Worm (Caenorhabditis elegans) whole organism, L4 larva: ENCODE measurements around the gene K03H6.4.

Experiments
- F26F4.8 ChIP-seq: fragments of 200-800 bp; sonication (Bioruptor generic); conservative IDR thresholded peaks from 2 replicates; pipeline ENCODE4 v1.3.6; 2022; ENCODE audit warnings: missing genetic modification characterization, missing compliant biosample characterization
- T20F7.1 ChIP-seq: fragments of 200-800 bp; sonication (Bioruptor generic); optimal IDR thresholded peaks from 2 replicates; lab custom pipeline; 2018; ENCODE audit warnings: mild to moderate bottlenecking, missing genetic modification characterization, missing compliant biosample characterization
- T26A8.4 ChIP-seq: fragments of 200-800 bp; sonication (Bioruptor generic); IDR thresholded peaks from 2 replicates; pipeline ENCODE4 v1.3.6; 2022; ENCODE audit warnings: missing genetic modification characterization, missing compliant biosample characterization
- Y105C5A.15 ChIP-seq: fragments of 200-800 bp; sonication (Bioruptor generic); IDR thresholded peaks from 2 replicates; pipeline ENCODE4 v1.3.6; 2022; ENCODE audit warnings: missing genetic modification characterization, missing compliant biosample characterization
- aha-1 ChIP-seq: fragments of 150-350 bp; peaks from one replicate; lab custom pipeline; 2014; ENCODE audit warnings: missing biosample characterization, missing genetic modification characterization
- ceh-20 ChIP-seq: fragments of 200-800 bp; sonication (Bioruptor generic); IDR thresholded peaks from 2 replicates; pipeline ENCODE4 v1.3.6; 2022; ENCODE audit warnings: missing genetic modification reagents, missing genetic modification characterization, missing compliant biosample characterization
- ceh-32 ChIP-seq: sonication (generic microtip); optimal IDR thresholded peaks from 2 replicates; lab custom pipeline; 2016; ENCODE audit warnings: mild to moderate bottlenecking, missing genetic modification characterization, missing compliant biosample characterization; ENCODE audit not compliant: poor library complexity
- ceh-44 ChIP-seq: fragments of 200-800 bp; sonication (Bioruptor generic); IDR thresholded peaks from 2 replicates; pipeline ENCODE4 v1.3.6; 2022; ENCODE audit warnings: missing genetic modification reagents, missing genetic modification characterization, missing compliant biosample characterization
- daf-16 ChIP-seq, 3 experiments: sonication (generic microtip); optimal IDR thresholded peaks; 2 replicates each; lab custom pipeline; 2016 to 2017; ENCODE audit warnings: missing genetic modification characterization in 3 of 3, missing genetic modification reagents in 3 of 3, mild to moderate bottlenecking in 2 of 3, missing compliant biosample characterization in 2 of 3, missing biosample characterization in 1 of 3, moderate library complexity in 1 of 3
- dmd-6 ChIP-seq: fragments of 200-800 bp; sonication (Bioruptor generic); IDR thresholded peaks from 2 replicates; pipeline ENCODE4 v1.3.6; 2022; ENCODE audit warnings: missing genetic modification reagents, missing genetic modification characterization, missing compliant biosample characterization
- dpl-1 ChIP-seq: fragments of 150-350 bp; optimal IDR thresholded peaks from 2 replicates; lab custom pipeline; 2014; ENCODE audit warnings: missing biosample characterization, missing genetic modification reagents, missing genetic modification characterization
- duxl-1 ChIP-seq: sonication (generic microtip); optimal IDR thresholded peaks from 2 replicates; lab custom pipeline; 2016; ENCODE audit warnings: mild to moderate bottlenecking, missing genetic modification characterization, moderate library complexity, missing compliant biosample characterization; ENCODE audit not compliant: poor library complexity
- dve-1 ChIP-seq: sonication (generic microtip); optimal IDR thresholded peaks from 2 replicates; lab custom pipeline; 2017; ENCODE audit warnings: antibody characterized with exemption, mild to moderate bottlenecking, missing genetic modification characterization, missing compliant biosample characterization; ENCODE audit not compliant: insufficient read depth
- hlh-11 ChIP-seq: fragments of 200-800 bp; sonication (Bioruptor generic); optimal IDR thresholded peaks from 2 replicates; lab custom pipeline; 2018; ENCODE audit warnings: mild to moderate bottlenecking, missing genetic modification characterization, missing compliant biosample characterization
- hlh-30 ChIP-seq: sonication (generic microtip); optimal IDR thresholded peaks from 2 replicates; lab custom pipeline; 2017; ENCODE audit warnings: antibody characterized with exemption, mild to moderate bottlenecking, missing genetic modification characterization, missing compliant biosample characterization; ENCODE audit not compliant: insufficient read depth
- hmg-1.1 ChIP-seq: fragments of 200-800 bp; sonication (Bioruptor generic); IDR thresholded peaks from 2 replicates; pipeline ENCODE4 v1.3.6; 2022; ENCODE audit warnings: missing genetic modification reagents, missing genetic modification characterization, missing compliant biosample characterization
- lin-13 ChIP-seq: fragments of 150-350 bp; optimal IDR thresholded peaks from 2 replicates; lab custom pipeline; 2014; ENCODE audit warnings: missing biosample characterization, missing genetic modification reagents, missing genetic modification characterization
- lin-29 ChIP-seq: fragments of 200-800 bp; sonication (Bioruptor generic); IDR thresholded peaks from 2 replicates; pipeline ENCODE4 v1.3.6; 2022; ENCODE audit warnings: missing genetic modification reagents, missing genetic modification characterization, missing compliant biosample characterization
- lin-38 ChIP-seq: fragments of 200-800 bp; sonication (Bioruptor generic); IDR thresholded peaks from 2 replicates; pipeline ENCODE4 v1.3.6; 2022; ENCODE audit warnings: missing genetic modification reagents, missing genetic modification characterization, missing compliant biosample characterization
- lin-39 ChIP-seq: fragments of 150-350 bp; optimal IDR thresholded peaks from 2 replicates; lab custom pipeline; 2014; ENCODE audit warnings: missing biosample characterization, missing genetic modification reagents, missing genetic modification characterization
- lsy-2 ChIP-seq, 2 experiments: fragments of 150-350 bp in 1 of 2; sonication (generic microtip) in 1 of 2; optimal IDR thresholded peaks; 2 replicates each; lab custom pipeline; 2014 to 2017; ENCODE audit warnings: missing biosample characterization in 2 of 2, missing genetic modification characterization in 2 of 2
- mep-1 ChIP-seq: fragments of 150-350 bp; sonication (generic microtip); optimal IDR thresholded peaks from 3 replicates; lab custom pipeline; 2014; ENCODE audit warnings: missing biosample characterization, missing genetic modification characterization
- mes-2 ChIP-seq: sonication (generic microtip); optimal IDR thresholded peaks from 2 replicates; lab custom pipeline; 2016; ENCODE audit warnings: missing genotype, mild to moderate bottlenecking, missing genetic modification characterization, missing compliant biosample characterization; ENCODE audit not compliant: poor library complexity, severe bottlenecking
- nhr-102 ChIP-seq: sonication (generic microtip); optimal IDR thresholded peaks from 2 replicates; lab custom pipeline; 2016; ENCODE audit warnings: mild to moderate bottlenecking, missing genetic modification characterization, moderate library complexity, missing compliant biosample characterization
- nhr-11 ChIP-seq: fragments of 150-350 bp; optimal IDR thresholded peaks from 2 replicates; lab custom pipeline; 2014; ENCODE audit warnings: missing biosample characterization, missing genetic modification characterization
- nhr-28 ChIP-seq: fragments of 150-350 bp; optimal IDR thresholded peaks from 2 replicates; lab custom pipeline; 2014; ENCODE audit warnings: missing biosample characterization, missing genetic modification characterization
- nhr-6 ChIP-seq: fragments of 150-350 bp; optimal IDR thresholded peaks from 2 replicates; lab custom pipeline; 2014; ENCODE audit warnings: missing biosample characterization, missing genetic modification characterization
- nhr-77 ChIP-seq: fragments of 150-350 bp; optimal IDR thresholded peaks from 2 replicates; lab custom pipeline; 2014; ENCODE audit warnings: missing biosample characterization, missing genetic modification characterization
- pha-4 ChIP-seq, 2 experiments: fragments of 150-350 bp in 1 of 2; fragments of 200-800 bp in 1 of 2; sonication (Bioruptor generic) in 1 of 2; IDR thresholded peaks in 1 of 2; optimal IDR thresholded peaks in 1 of 2; 2 replicates each; pipeline versions ENCODE4 v1.3.6 to Lab custom; 2014 to 2022; ENCODE audit warnings: missing genetic modification characterization in 2 of 2, missing genetic modification reagents in 2 of 2, missing biosample characterization in 1 of 2, missing compliant biosample characterization in 1 of 2
- php-3 ChIP-seq: fragments of 200-800 bp; sonication (Bioruptor generic); IDR thresholded peaks from 2 replicates; pipeline ENCODE4 v1.3.6; 2022; ENCODE audit warnings: missing genetic modification reagents, missing genetic modification characterization, missing compliant biosample characterization
- rbr-2 ChIP-seq: sonication (generic microtip); optimal IDR thresholded peaks from 2 replicates; lab custom pipeline; 2016; ENCODE audit warnings: missing genotype, missing genetic modification characterization, missing compliant biosample characterization
- tag-97 ChIP-seq: fragments of 200-800 bp; sonication (Bioruptor generic); IDR thresholded peaks from 2 replicates; pipeline ENCODE4 v1.3.6; 2022; ENCODE audit warnings: missing genetic modification characterization, missing compliant biosample characterization
- unc-62 ChIP-seq, 3 experiments: fragments of 150-350 bp in 1 of 3; sonication (generic microtip); optimal IDR thresholded peaks in 2 of 3; peaks in 1 of 3; 1 replicate in 1 of 3; 2 replicates in 2 of 3; lab custom pipeline; 2014 to 2017; ENCODE audit warnings: missing biosample characterization in 3 of 3, missing genetic modification characterization in 3 of 3, missing genetic modification reagents in 3 of 3, missing genotype in 1 of 3
- zfp-3 ChIP-seq: fragments of 200-800 bp; sonication (Bioruptor generic); conservative IDR thresholded peaks from 2 replicates; pipeline ENCODE4 v1.3.6; 2022; ENCODE audit warnings: missing genetic modification reagents, missing genetic modification characterization, missing compliant biosample characterization

The K03H6.4 gene

DNA sequence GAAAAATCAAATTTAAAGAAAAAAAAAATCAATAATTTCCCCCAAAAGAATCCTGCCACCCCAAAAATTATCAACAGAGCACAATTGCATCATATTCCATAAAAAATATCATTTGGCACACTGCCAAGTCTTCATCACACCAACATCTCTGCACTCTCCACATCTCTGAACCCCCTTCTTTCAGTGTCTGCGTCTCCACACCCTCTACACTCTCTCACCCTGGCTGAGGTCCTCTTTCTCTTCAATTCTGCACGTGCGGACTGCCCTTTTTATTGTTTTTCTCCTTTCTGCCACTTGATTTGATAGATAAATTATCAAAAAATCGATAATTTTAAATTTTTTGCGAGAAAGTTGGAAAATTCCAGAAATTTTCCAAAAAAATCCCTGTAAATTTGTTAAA is 23.7 kb downstream of the K03H6.4 start, which contains the start of gene hxk-3 (continued):
- 0 out of 2 replicates have a peak, but pooled peaks have one; percentile 24 for TF ChIP-seq ceh-20 (GFP tag; lab: Robert Waterston, UW)
- no peak for TF ChIP-seq pha-4 (GFP tag; IDR thresholded peaks at IDR 0.05; lab: Robert Waterston, UW)
- no peak for TF ChIP-seq pha-4 (tag; optimal IDR thresholded peaks at IDR 0.05; lab: Kevin White, UChicago)
- no peak for TF ChIP-seq nhr-77 (tag; lab: Kevin White, UChicago)
- TF ChIP-seq ceh-44 (GFP tag; lab: Robert Waterston, UW) = no peak

DNA sequence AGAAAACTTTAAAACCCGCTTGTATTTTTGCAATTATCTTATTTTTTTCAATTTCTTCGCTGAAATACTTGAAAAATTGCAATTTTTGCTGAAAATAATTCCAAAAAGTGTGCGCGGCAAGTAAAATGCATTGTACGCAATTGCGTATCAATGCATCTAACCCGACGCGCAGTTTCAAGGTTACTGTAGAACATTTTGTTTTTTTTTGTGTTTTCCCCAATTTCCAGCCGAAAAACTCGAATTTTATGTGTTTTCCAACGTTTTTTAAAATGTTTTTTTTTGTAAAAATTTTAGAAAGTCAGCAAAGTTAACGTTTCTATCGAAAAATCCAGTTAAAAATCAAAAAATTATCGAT is 24.5 kb downstream of the K03H6.4 start:
- TF ChIP-seq unc-62 (GFP tag; optimal IDR thresholded peaks at IDR 0.05 in 1 of 2; lab: Kevin White, UChicago) = peak in 1 of 2 experiments; percentile 14
- no peak for TF ChIP-seq unc-62 (tag; optimal IDR thresholded peaks at IDR 0.05; lab: Kevin White, UChicago)
- TF ChIP-seq F26F4.8 (GFP tag; lab: Robert Waterston, UW) = no peak

DNA sequence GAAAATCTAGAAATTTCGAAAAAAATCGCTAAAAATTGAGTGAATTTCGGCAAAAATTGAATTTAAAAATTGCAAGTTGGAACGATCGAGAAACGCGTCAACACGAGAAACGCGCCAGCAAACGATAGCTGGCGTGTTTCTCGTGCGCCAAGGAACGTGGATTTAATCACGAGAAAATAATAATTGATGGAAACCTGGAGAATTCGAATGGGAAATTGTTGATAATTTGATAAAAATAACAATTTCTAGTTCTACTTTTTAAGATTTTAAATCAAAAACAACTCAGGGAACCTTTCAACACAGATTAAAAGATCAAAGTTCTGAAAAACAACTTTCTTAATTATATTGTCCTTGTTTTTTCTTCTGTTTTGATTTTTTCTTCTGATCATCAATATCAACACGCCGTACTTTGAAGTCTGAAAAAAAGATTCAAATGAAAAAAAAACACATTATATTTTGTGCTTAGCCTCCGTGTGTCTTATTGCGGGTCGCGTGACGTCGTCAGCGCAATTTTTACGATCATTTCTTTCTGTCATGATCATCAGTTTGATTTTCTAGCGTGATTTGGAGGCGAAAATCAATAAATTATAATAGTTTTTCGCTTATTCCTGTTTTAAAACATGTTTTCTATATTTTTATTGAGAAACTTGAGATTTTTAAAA is 25.0 kb downstream of the K03H6.4 start, which contains the start of gene npp-20:
Gene npp-20 (minus strand): TSS at position 6 of the 662 bp plus-strand sequence.
- no peak for TF ChIP-seq nhr-6
- no peak for TF ChIP-seq daf-16 (GFP tag; optimal IDR thresholded peaks at IDR 0.05; lab: Kevin White, UChicago)
- peak; percentile 21 for TF ChIP-seq daf-16 (tag; optimal IDR thresholded peaks at IDR 0.05; lab: Kevin White, UChicago)
- TF ChIP-seq Y105C5A.15 (GFP tag; lab: Robert Waterston, UW) = no peak
- TF ChIP-seq nhr-28 = peak; percentile 62
- TF ChIP-seq dve-1 (tag; lab: Kevin White, UChicago) = peak; percentile 53
- peak; percentile 57 for TF ChIP-seq T20F7.1 (GFP tag; lab: Kevin White, UChicago)
- TF ChIP-seq aha-1 (tag; lab: Kevin White, UChicago) = peak; percentile 99
- peak; percentile 70 for TF ChIP-seq dpl-1
- no peak for TF ChIP-seq tag-97
- peak; percentile 64 for TF ChIP-seq mes-2 (tag; lab: Kevin White, UChicago)
- peak; percentile 15 for TF ChIP-seq lin-13 (GFP tag; lab: Kevin White, UChicago)
- peak; percentile 41 for TF ChIP-seq nhr-102
- 0 out of 2 replicates have a peak, but pooled peaks have one; percentile 35 for TF ChIP-seq zfp-3 (GFP tag; lab: Robert Waterston, UW)
- TF ChIP-seq nhr-11 (tag; lab: Kevin White, UChicago) = peak; percentile 1
- TF ChIP-seq ceh-32 (tag; lab: Kevin White, UChicago) = no peak
- TF ChIP-seq mep-1 (tag; lab: Kevin White, UChicago) = peak; percentile 29
- TF ChIP-seq hlh-30 (tag; lab: Kevin White, UChicago) = peak; percentile 62
- TF ChIP-seq unc-62 (GFP tag; optimal IDR thresholded peaks at IDR 0.05 in 1 of 2; lab: Kevin White, UChicago) = peak in 1 of 2 experiments; percentile 75
- no peak for TF ChIP-seq unc-62 (tag; optimal IDR thresholded peaks at IDR 0.05; lab: Kevin White, UChicago)
- TF ChIP-seq lin-38 (GFP tag; lab: Robert Waterston, UW) = peak; percentile 62
- TF ChIP-seq lin-39 (tag; lab: Kevin White, UChicago) = no peak
- no peak for TF ChIP-seq lin-29
- peak; percentile 52; the same call in 1 of the 2 replicates for TF ChIP-seq php-3
- peak; percentile 59 for TF ChIP-seq duxl-1 (tag; lab: Kevin White, UChicago)
- 0 out of 2 replicates have a peak, but pooled peaks have one; percentile 20 for TF ChIP-seq T26A8.4
- peak; percentile 43 for TF ChIP-seq hlh-11
- peak in 1 of 2 experiments; percentile 68 for TF ChIP-seq lsy-2 (tag; optimal IDR thresholded peaks at IDR 0.05; lab: Kevin White, UChicago)
- peak; percentile 22; the same call in 1 of the 2 replicates for TF ChIP-seq dmd-6
- peak; percentile 56 for TF ChIP-seq hmg-1.1
- TF ChIP-seq rbr-2 = peak; percentile 40
